Worm (Caenorhabditis elegans): Measurements from ENCODE around the gene grl-8.

- TF ChIP-seq T22C8.4 (GFP tag; IDR thresholded peaks at IDR 0.05) (no peak), flt-1 (GFP tag; IDR thresholded peaks at IDR 0.05) (no peak), med-1 (GFP tag; optimal IDR thresholded peaks at IDR 0.05; ENCODE audit: insufficient read depth) (no peak), cog-1 (tag; optimal IDR thresholded peaks at IDR 0.05) (no peak), ztf-23 (GFP tag; IDR thresholded peaks at IDR 0.05) (no peak)
Observed at ce11 chrV:6690075-6690474, 42.8 kb downstream of the grl-8 start.
